Worm (Caenorhabditis elegans) whole organism, late embryonic: Measurements from ENCODE around the gene T04F3.1.

ENCODE experiments used
- C08G9.2 ChIP-seq: sonication (generic microtip); optimal IDR thresholded peaks from 2 replicates; lab custom pipeline; 2016; ENCODE audit warnings: mild to moderate bottlenecking, missing genetic modification characterization, moderate library complexity, missing compliant biosample characterization
- F13H6.1 ChIP-seq: sonication (generic microtip); optimal IDR thresholded peaks from 2 replicates; lab custom pipeline; 2016; ENCODE audit warnings: missing genetic modification characterization, missing compliant biosample characterization
- ahr-1 ChIP-seq: sonication (generic microtip); optimal IDR thresholded peaks from 2 replicates; lab custom pipeline; 2016; ENCODE audit warnings: missing genetic modification characterization, missing compliant biosample characterization
- ama-1 ChIP-seq: fragments of 150-350 bp; optimal IDR thresholded peaks from 2 replicates; lab custom pipeline; 2014
- ceh-18 ChIP-seq: sonication (generic microtip); optimal IDR thresholded peaks from 2 replicates; lab custom pipeline; 2016; ENCODE audit warnings: missing genetic modification characterization, missing compliant biosample characterization
- ceh-22 ChIP-seq: sonication (generic microtip); optimal IDR thresholded peaks from 2 replicates; lab custom pipeline; 2017; ENCODE audit warnings: missing biosample characterization, missing genetic modification characterization
- ceh-30 ChIP-seq: fragments of 150-350 bp; optimal IDR thresholded peaks from 2 replicates; lab custom pipeline; 2014; ENCODE audit warnings: missing biosample characterization, missing genetic modification characterization
- ceh-31 ChIP-seq: sonication (generic microtip); optimal IDR thresholded peaks from 2 replicates; lab custom pipeline; 2016; ENCODE audit warnings: missing genetic modification characterization, missing compliant biosample characterization
- ceh-34 ChIP-seq: sonication (generic microtip); optimal IDR thresholded peaks from 2 replicates; lab custom pipeline; 2016; ENCODE audit warnings: mild to moderate bottlenecking, missing genetic modification characterization, missing compliant biosample characterization
- ceh-48 ChIP-seq: sonication (generic microtip); optimal IDR thresholded peaks from 2 replicates; lab custom pipeline; 2016; ENCODE audit warnings: missing genetic modification characterization, inconsistent platforms, missing compliant biosample characterization
- che-1 ChIP-seq: sonication (generic microtip); optimal IDR thresholded peaks from 2 replicates; lab custom pipeline; 2016; ENCODE audit warnings: mild to moderate bottlenecking, missing genetic modification characterization, missing compliant biosample characterization
- eyg-1 ChIP-seq: sonication (generic microtip); optimal IDR thresholded peaks from 2 replicates; lab custom pipeline; 2016; ENCODE audit warnings: missing genotype, missing genetic modification characterization, missing compliant biosample characterization
- fax-1 ChIP-seq: sonication (generic microtip); optimal IDR thresholded peaks from 2 replicates; lab custom pipeline; 2016; ENCODE audit warnings: missing genotype, missing genetic modification characterization, missing compliant biosample characterization
- fkh-10 ChIP-seq: fragments of 150-350 bp; optimal IDR thresholded peaks from 2 replicates; lab custom pipeline; 2014; ENCODE audit warnings: missing biosample characterization, missing genetic modification reagents, missing genetic modification characterization
- fkh-6 ChIP-seq: sonication (generic microtip); optimal IDR thresholded peaks from 2 replicates; lab custom pipeline; 2016; ENCODE audit warnings: missing genetic modification characterization, missing compliant biosample characterization
- hlh-13 ChIP-seq: fragments of 200-800 bp; sonication (Bioruptor generic); optimal IDR thresholded peaks from 2 replicates; lab custom pipeline; 2018; ENCODE audit warnings: mild to moderate bottlenecking, missing genetic modification characterization, missing compliant biosample characterization
- hlh-30 ChIP-seq: sonication (generic microtip); optimal IDR thresholded peaks from 2 replicates; lab custom pipeline; 2017; ENCODE audit warnings: antibody characterized with exemption, missing genetic modification characterization, missing compliant biosample characterization; ENCODE audit not compliant: insufficient read depth
- hlh-6 ChIP-seq: sonication (generic microtip); optimal IDR thresholded peaks from 2 replicates; lab custom pipeline; 2016; ENCODE audit warnings: missing genotype, missing genetic modification characterization, missing compliant biosample characterization
- hlh-8 ChIP-seq: sonication (generic microtip); optimal IDR thresholded peaks from 2 replicates; lab custom pipeline; 2016; ENCODE audit warnings: missing genotype, missing genetic modification characterization, missing compliant biosample characterization
- lim-6 ChIP-seq: sonication (generic microtip); optimal IDR thresholded peaks from 2 replicates; lab custom pipeline; 2016; ENCODE audit warnings: missing genetic modification characterization, missing compliant biosample characterization
- lin-11 ChIP-seq: fragments of 200-800 bp; sonication (Bioruptor generic); optimal IDR thresholded peaks from 2 replicates; lab custom pipeline; 2018; ENCODE audit warnings: mild to moderate bottlenecking, missing genetic modification characterization, missing compliant biosample characterization
- nfya-1 ChIP-seq: sonication (generic microtip); optimal IDR thresholded peaks from 2 replicates; lab custom pipeline; 2017; ENCODE audit warnings: missing genetic modification characterization, mild to moderate bottlenecking, missing compliant biosample characterization, antibody characterized with exemption, moderate library complexity
- nhr-232 ChIP-seq: sonication (generic microtip); optimal IDR thresholded peaks from 2 replicates; lab custom pipeline; 2016; ENCODE audit warnings: missing genetic modification characterization, missing compliant biosample characterization
- pax-1 ChIP-seq: fragments of 150-350 bp; optimal IDR thresholded peaks from 2 replicates; lab custom pipeline; 2014; ENCODE audit warnings: missing biosample characterization, missing genetic modification characterization
- pha-2 ChIP-seq: sonication (generic microtip); optimal IDR thresholded peaks from 2 replicates; lab custom pipeline; 2017; ENCODE audit warnings: mild to moderate bottlenecking, missing genetic modification characterization, missing compliant biosample characterization
- rnt-1 ChIP-seq: sonication (generic microtip); optimal IDR thresholded peaks from 2 replicates; lab custom pipeline; 2016; ENCODE audit warnings: missing genetic modification characterization, missing compliant biosample characterization
- sdc-2 ChIP-seq: sonication (generic microtip); optimal IDR thresholded peaks from 2 replicates; lab custom pipeline; 2016; ENCODE audit warnings: missing genotype, missing genetic modification characterization, missing compliant biosample characterization
- sox-4 ChIP-seq: sonication (generic microtip); optimal IDR thresholded peaks from 2 replicates; lab custom pipeline; 2017; ENCODE audit warnings: mild to moderate bottlenecking, missing genetic modification characterization, inconsistent platforms, missing compliant biosample characterization
- syd-9 ChIP-seq: sonication (generic microtip); optimal IDR thresholded peaks from 2 replicates; lab custom pipeline; 2016; ENCODE audit warnings: mild to moderate bottlenecking, missing genetic modification characterization, moderate library complexity, missing compliant biosample characterization
- tbx-2 ChIP-seq: sonication (generic microtip); optimal IDR thresholded peaks from 2 replicates; lab custom pipeline; 2016; ENCODE audit warnings: missing genetic modification characterization, missing compliant biosample characterization
- ttx-3 ChIP-seq: sonication (generic microtip); optimal IDR thresholded peaks from 2 replicates; lab custom pipeline; 2016; ENCODE audit warnings: missing genetic modification reagents, missing genetic modification characterization, missing compliant biosample characterization
- unc-3 ChIP-seq, 2 experiments: fragments of 200-800 bp in 1 of 2; sonication (Bioruptor generic) in 1 of 2; sonication (generic microtip) in 1 of 2; conservative IDR thresholded peaks in 1 of 2; optimal IDR thresholded peaks in 1 of 2; 2 replicates each; pipeline versions ENCODE4 v1.3.6 to Lab custom; 2016 to 2022; ENCODE audit warnings: missing compliant biosample characterization in 2 of 2, missing genetic modification characterization in 2 of 2, missing genetic modification reagents in 1 of 2
- unc-42 ChIP-seq: sonication (generic microtip); optimal IDR thresholded peaks from 2 replicates; lab custom pipeline; 2016; ENCODE audit warnings: missing genotype, missing genetic modification characterization, missing compliant biosample characterization
- unc-86 ChIP-seq: sonication (generic microtip); optimal IDR thresholded peaks from 2 replicates; lab custom pipeline; 2016; ENCODE audit warnings: missing genetic modification characterization, missing compliant biosample characterization
- ztf-16 ChIP-seq: sonication (generic microtip); optimal IDR thresholded peaks from 2 replicates; lab custom pipeline; 2017; ENCODE audit warnings: missing genetic modification characterization, missing compliant biosample characterization

The T04F3.1 gene

DNA sequence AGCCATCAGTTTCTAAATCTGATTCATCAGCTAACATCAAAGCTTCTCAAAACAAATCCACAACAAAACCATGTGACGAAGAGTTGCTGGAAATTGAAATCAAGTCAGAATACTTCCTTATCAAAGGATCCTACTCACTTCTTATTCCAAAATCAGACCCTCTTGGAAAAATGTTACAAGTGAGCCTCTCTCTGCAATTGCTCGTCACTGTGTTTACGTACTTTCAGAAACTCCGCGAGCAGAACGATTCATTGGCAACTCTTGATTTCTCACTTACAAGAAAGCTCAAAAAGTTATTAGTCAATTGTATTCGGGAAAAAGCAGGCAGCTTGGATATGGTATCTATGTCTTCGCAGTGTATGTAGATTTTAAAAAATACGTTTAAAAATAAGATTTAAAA is 11.6 kb downstream of the T04F3.1 start:
- TF ChIP-seq fax-1 = no peak
- no peak for TF ChIP-seq ceh-22 (tag; lab: Kevin White, UChicago)
- TF ChIP-seq eyg-1 (tag; lab: Kevin White, UChicago) = no peak
- no peak for TF ChIP-seq unc-3 (GFP tag; conservative IDR thresholded peaks at IDR 0.05; lab: Robert Waterston, UW)
- TF ChIP-seq unc-3 (tag; optimal IDR thresholded peaks at IDR 0.05; lab: Kevin White, UChicago) = no peak
- TF ChIP-seq ttx-3 (tag; lab: Kevin White, UChicago) = no peak
- TF ChIP-seq, all 69 proteins: peak for 0

DNA sequence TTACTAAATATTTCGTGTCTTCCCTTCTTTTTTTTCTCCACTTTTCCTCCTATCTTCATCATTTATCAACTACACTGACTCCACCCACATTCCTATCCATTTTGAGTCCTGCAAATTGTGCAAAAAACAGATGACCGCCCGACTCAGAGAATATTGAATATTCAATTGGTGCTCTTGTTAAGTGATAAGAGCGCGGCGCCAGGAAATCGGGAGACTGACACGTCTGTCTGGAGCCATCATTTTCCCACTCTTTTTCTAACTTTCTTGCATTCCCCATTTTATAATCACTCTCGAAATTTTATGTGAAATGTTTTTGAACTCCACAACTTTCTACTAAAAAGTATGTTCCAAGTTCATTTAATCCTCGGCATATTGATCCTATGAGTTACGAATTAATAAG is 16.0 kb downstream of the T04F3.1 start:
- no peak for TF ChIP-seq ahr-1 (tag; lab: Kevin White, UChicago)

DNA sequence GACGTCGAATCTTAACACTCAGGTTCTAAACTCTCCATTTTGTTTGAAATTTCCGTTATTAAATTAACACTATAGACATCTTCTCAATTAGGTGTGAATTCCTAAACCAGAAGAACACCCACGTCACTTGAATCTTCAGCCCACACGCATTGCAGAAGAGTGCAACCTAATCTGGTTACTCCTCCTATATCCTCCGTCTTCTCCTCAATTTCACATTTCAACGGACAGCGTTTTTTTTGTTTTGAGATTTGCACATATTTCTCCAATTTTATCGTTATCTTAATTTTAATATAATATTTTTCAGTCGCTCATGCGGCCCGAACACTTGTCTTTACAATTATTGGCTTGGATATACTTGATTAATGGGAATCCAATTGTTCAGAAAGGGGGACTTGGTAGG is 17.5 kb downstream of the T04F3.1 start, which contains the start of gene smoc-1:
smoc-1 (plus strand) TSS at position 301 of the 400 bp plus-strand sequence.
- TF ChIP-seq hlh-13 (GFP tag; lab: Kevin White, UChicago) (no peak), lin-11 (tag; lab: Kevin White, UChicago) (no peak), hlh-8 (tag; lab: Kevin White, UChicago) (no peak)

DNA sequence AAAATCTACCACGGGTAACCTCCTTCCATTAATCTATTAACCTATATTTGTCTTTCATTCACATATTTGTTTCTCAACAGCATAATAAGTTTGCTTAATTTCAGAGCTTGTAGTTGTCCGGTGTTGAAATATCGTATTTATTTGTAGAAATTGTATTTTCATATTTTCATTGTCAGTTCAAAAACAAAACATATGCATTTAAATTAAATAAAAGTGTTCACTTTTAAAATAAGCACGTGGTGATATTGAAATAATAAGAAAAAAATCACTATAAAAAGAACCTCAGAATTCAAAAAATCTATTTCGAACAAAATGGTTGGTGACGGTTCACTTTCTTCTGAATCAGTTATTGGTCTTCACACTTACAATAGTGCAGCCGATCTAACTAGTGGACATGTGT is 18.8 kb downstream of the T04F3.1 start, which contains the start of gene T04F3.3:
T04F3.3 (plus strand) TSS at position 301 of the 400 bp plus-strand sequence.
- no peak for TF ChIP-seq fkh-10 (GFP tag; lab: Kevin White, UChicago)

DNA sequence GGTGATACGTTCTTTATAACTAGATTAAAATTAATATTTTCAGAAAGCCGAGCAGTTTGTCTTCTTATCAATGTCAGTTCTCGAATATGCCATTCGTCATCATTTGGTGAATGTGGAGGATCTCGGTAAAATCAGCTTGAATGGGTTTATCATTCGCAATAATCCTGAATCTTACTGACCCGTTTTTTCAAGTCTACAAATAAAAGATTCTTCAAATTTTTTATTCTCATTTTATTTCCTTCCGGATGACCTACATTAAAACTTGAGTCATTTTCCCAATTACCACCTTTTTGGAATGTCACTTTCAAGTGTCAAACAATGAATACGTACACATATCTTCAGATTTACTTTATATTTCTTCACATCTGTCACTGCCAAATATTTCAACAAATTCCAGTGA is 20.5 kb downstream of the T04F3.1 start, which contains the start of gene T04F3.5:
T04F3.5 (plus strand) TSS at position 301 of the 400 bp plus-strand sequence.
- TF ChIP-seq F13H6.1 (tag; lab: Kevin White, UChicago) (no peak), lim-6 (tag; lab: Kevin White, UChicago) (no peak), nhr-232 (tag; lab: Kevin White, UChicago) (no peak)

DNA sequence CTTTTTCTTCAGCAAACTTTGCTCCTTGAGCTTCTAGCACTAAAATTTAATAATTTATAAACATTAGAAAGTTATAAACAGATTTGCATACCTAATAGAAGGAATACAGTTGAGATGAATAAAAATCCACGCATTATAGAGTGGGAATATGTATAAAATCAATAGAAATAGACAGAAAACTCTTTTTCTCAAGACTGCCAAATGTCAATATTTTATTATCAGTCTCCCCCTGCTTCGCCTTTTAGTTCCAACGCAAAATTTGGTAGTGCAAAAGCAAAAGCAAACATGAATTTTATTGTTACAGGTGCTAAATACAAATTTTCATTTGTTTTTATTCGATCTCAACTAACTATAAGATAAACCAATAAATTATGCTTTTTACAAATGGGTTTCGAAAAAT is 23.0 kb downstream of the T04F3.1 start, which contains the start of gene T04F3.4:
T04F3.4 (minus strand) TSS at position 187 of the 400 bp plus-strand sequence.
- TF ChIP-seq syd-9 (tag; lab: Kevin White, UChicago) = no peak
- no peak for TF ChIP-seq C08G9.2 (tag; lab: Kevin White, UChicago)
- TF ChIP-seq sox-4 = no peak
- TF ChIP-seq fax-1 = no peak
- no peak for TF ChIP-seq hlh-6 (tag; lab: Kevin White, UChicago)
- no peak for TF ChIP-seq ttx-3 (tag; lab: Kevin White, UChicago)
- TF ChIP-seq nfya-1 (tag; lab: Kevin White, UChicago) = no peak
- TF ChIP-seq pax-1 (tag; lab: Kevin White, UChicago) = no peak
- no peak for TF ChIP-seq ceh-48 (tag; lab: Kevin White, UChicago)
- TF ChIP-seq pha-2 (tag; lab: Kevin White, UChicago) = no peak
- no peak for TF ChIP-seq sdc-2 (tag; lab: Kevin White, UChicago)
- TF ChIP-seq che-1 (tag; lab: Kevin White, UChicago) = no peak
- no peak for TF ChIP-seq ceh-34 (tag; lab: Kevin White, UChicago)
- TF ChIP-seq fkh-6 (tag; lab: Kevin White, UChicago) = no peak
- TF ChIP-seq tbx-2 (tag; lab: Kevin White, UChicago) = no peak
- TF ChIP-seq unc-86 (tag; lab: Kevin White, UChicago) = no peak

DNA sequence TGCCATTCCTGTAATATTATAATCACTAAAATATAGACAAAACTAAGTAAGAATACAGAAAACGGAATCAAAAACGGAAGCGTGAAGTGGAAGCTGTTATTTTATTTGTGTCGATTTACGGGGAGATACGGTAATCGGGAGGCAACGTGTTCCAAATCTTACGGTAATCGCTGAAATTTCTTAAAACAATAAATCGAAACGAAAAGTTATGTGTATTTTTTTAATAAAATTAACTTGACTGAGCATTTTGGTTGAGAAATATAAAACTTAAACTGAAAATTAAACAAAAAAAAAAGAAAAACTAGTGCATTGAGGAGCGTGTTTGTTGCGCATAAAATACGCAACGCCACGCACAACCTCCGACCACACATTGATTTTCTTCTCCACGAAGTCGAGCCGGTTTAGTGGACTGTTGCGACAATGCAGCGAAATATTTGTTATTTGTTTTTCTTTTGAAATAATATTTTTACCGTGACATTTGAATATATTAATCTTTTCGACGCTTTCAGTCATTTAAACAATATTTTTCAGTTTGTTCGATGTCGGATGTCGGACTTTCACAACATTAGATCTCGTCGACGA is 24.6 kb downstream of the T04F3.1 start, which contains the start of the genes F55A11.1 and syx-5:
F55A11.1 (minus strand) TSS at position 13 of the 582 bp plus-strand sequence.
syx-5 (plus strand) TSS at position 532 of the 582 bp plus-strand sequence.
- TF ChIP-seq ceh-18 (tag; lab: Kevin White, UChicago) (peak; percentile 22), ama-1 (no peak), C08G9.2 (tag; lab: Kevin White, UChicago) (no peak), unc-42 (tag; lab: Kevin White, UChicago) (peak; percentile 70), hlh-30 (tag; lab: Kevin White, UChicago) (no peak), sdc-2 (tag; lab: Kevin White, UChicago) (no peak), ceh-34 (tag; lab: Kevin White, UChicago) (peak; percentile 44), nfya-1 (tag; lab: Kevin White, UChicago) (peak; percentile 81), ceh-31 (peak; percentile 43), ztf-16 (tag; lab: Kevin White, UChicago) (no peak), pax-1 (tag; lab: Kevin White, UChicago) (peak; percentile 35), rnt-1 (tag; lab: Kevin White, UChicago) (peak; percentile 19), ceh-48 (tag; lab: Kevin White, UChicago) (peak; percentile 41), tbx-2 (tag; lab: Kevin White, UChicago) (peak; percentile 35), ceh-30 (peak; percentile 74)
